Worm (Caenorhabditis elegans): ENCODE data around the gene ZK673.11.

DNA sequence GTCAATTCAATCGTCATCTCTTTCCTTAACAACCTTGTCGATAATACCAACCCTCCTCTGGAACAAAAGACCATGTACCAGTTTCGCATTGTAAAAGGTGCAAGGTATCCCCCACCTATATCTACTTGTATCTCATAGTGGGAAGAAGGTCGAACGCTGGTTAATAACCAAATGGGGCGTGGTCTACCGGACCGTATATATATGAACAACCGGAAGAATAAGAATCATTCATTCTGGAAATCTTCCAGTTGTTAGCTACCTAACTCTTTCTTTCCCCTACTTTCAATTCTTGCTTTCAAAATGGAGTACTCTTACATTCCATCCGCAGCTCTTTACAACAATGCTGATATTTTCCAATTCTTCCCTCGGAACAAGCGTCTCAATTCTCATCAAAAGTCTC lies 4.1 kb downstream of the ZK673.11 start, which contains the start of gene ZK673.5:
- no peak for TF ChIP-seq ama-1 (optimal IDR thresholded peaks at IDR 0.05)
- no peak for TF ChIP-seq ces-1 (GFP tag; optimal IDR thresholded peaks at IDR 0.05)
- no peak for TF ChIP-seq dmd-8 (GFP tag; IDR thresholded peaks at IDR 0.05)
- no peak for TF ChIP-seq zag-1 (tag; optimal IDR thresholded peaks at IDR 0.05)
- no peak for TF ChIP-seq nhr-25 (tag; optimal IDR thresholded peaks at IDR 0.05; ENCODE audit: borderline replicate concordance, insufficient read depth)
- TF ChIP-seq cey-2 (tag; optimal IDR thresholded peaks at IDR 0.05; ENCODE audit: borderline replicate concordance, insufficient read depth): no peak
- TF ChIP-seq skn-1 (tag; optimal IDR thresholded peaks at IDR 0.05): no peak
- no peak for TF ChIP-seq daf-16 (GFP tag; optimal IDR thresholded peaks at IDR 0.05)
- no peak for TF ChIP-seq daf-16 (tag; optimal IDR thresholded peaks at IDR 0.05)
